Fruit fly (Drosophila melanogaster): ENCODE measurements around the gene CG46320.

The CG46320 gene

dm6 chr3L:5643733-5644132, 20.2 kb upstream of the CG46320 start:
- TF ChIP-seq Dll (optimal IDR thresholded peaks at IDR 0.05) (no peak), usp (GFP tag; optimal IDR thresholded peaks at IDR 0.05) (no peak), psq (optimal IDR thresholded peaks at IDR 0.05) (no peak), pan (optimal IDR thresholded peaks at IDR 0.05) (no peak), EcR (GFP tag; optimal IDR thresholded peaks at IDR 0.05) (no peak), CG8478 (optimal IDR thresholded peaks at IDR 0.05) (no peak)

DNA sequence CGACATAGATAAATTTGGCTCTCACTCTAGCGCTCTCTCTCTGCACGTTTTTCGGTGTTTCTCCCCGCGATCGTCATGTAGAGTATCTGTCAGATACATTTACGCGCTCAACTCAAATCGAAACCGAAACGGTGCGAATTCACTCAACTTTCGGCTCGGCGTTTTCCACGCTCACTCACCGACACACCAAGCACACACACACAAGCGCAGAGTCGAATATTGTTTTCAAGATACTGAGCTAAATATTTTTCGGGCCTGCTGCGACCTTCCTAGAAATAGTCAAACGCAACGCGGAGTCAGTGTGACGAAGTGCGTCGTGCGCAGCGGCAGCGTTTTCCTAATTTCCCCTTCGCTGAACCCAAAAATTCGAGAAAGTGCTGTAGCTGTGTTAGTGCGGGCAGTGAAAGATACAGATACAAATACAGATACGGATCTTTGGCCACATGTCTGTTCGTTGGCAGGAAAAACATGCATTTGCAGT, 9.5 kb upstream of the CG46320 start, which contains the start of gene lin-28:
TSS of gene lin-28 (plus strand) at position 279 of the 481 bp plus-strand sequence.
- TF ChIP-seq EcR (GFP tag; optimal IDR thresholded peaks at IDR 0.05) (no peak), usp (GFP tag; optimal IDR thresholded peaks at IDR 0.05) (no peak), pan (optimal IDR thresholded peaks at IDR 0.05) (no peak), Dll (optimal IDR thresholded peaks at IDR 0.05) (no peak), CG8478 (optimal IDR thresholded peaks at IDR 0.05) (no peak), psq (optimal IDR thresholded peaks at IDR 0.05) (no peak)

- no peak for TF ChIP-seq EcR (GFP tag; optimal IDR thresholded peaks at IDR 0.05)
- no peak for TF ChIP-seq Dll (optimal IDR thresholded peaks at IDR 0.05)
- TF ChIP-seq CG8478 (optimal IDR thresholded peaks at IDR 0.05) = no peak
- no peak for TF ChIP-seq pan (optimal IDR thresholded peaks at IDR 0.05)
These were observed 8.8 kb upstream of the CG46320 start for dm6 chr3L:5654955-5655750.

DNA sequence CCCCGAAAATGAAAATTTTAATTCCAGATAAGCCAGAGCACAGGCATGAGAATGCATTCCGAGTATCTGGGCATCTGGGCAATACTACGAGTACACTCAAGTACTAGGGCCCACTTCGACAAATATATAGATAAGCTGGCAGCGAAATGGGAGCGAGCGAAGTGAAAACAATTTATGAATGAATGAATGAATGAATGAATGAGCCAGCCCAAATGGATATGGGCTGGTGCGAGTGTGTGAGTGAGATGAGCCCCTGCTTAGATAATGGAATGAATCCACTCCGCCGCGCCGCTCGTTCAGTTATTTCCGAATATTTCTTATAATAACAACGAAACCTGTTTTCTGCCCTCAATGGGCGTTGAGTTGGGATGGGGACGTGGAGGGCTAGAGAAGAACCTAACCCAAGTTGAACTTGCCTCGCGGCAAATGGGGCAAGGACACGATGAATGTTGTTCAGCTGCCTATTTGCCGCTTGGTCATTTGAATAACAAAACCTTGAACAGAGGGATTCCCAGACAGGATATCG, 8.1 kb upstream of the CG46320 start:
- no peak for TF ChIP-seq pan (optimal IDR thresholded peaks at IDR 0.05)
- TF ChIP-seq psq (optimal IDR thresholded peaks at IDR 0.05) = no peak
- TF ChIP-seq EcR (GFP tag; optimal IDR thresholded peaks at IDR 0.05) = no peak
- TF ChIP-seq usp (GFP tag; optimal IDR thresholded peaks at IDR 0.05) = no peak
- TF ChIP-seq CG8478 (optimal IDR thresholded peaks at IDR 0.05) = no peak
- TF ChIP-seq Dll (optimal IDR thresholded peaks at IDR 0.05) = no peak

- no peak for TF ChIP-seq EcR (GFP tag; optimal IDR thresholded peaks at IDR 0.05)
- TF ChIP-seq CG8478 (optimal IDR thresholded peaks at IDR 0.05) = no peak
- no peak for TF ChIP-seq usp (GFP tag; optimal IDR thresholded peaks at IDR 0.05)
- TF ChIP-seq Dll (optimal IDR thresholded peaks at IDR 0.05) = no peak
- no peak for TF ChIP-seq psq (optimal IDR thresholded peaks at IDR 0.05)
- TF ChIP-seq pan (optimal IDR thresholded peaks at IDR 0.05) = no peak
These were observed 6.5 kb upstream of the CG46320 start, which contains the start of gene sif for dm6 chr3L:5657221-5657963. TSS of gene sif (plus strand) at chr3L:5657913.

DNA sequence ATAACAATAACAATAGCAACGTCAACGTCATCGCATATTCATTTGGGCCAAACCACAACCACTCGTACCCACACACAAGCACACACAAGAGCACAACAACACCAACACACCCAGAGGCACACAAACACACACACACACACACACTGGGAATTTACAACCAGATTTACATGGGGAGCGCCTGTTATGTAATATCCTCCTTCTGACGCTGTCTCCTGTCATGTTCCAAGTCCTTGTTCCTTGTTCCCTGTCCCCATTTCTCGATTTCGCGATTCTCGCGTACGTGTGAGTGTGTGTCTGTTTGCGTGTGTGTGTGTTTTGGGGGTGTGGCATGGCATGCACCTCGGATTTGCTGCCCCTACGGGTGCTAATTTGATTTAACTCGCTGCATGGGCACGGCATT, 5.6 kb upstream of the CG46320 start:
- TF ChIP-seq CG8478 (optimal IDR thresholded peaks at IDR 0.05) = no peak
- TF ChIP-seq psq (optimal IDR thresholded peaks at IDR 0.05) = no peak
- TF ChIP-seq usp (GFP tag; optimal IDR thresholded peaks at IDR 0.05) = no peak
- no peak for TF ChIP-seq pan (optimal IDR thresholded peaks at IDR 0.05)
- TF ChIP-seq Dll (optimal IDR thresholded peaks at IDR 0.05) = no peak
- no peak for TF ChIP-seq EcR (GFP tag; optimal IDR thresholded peaks at IDR 0.05)

- TF ChIP-seq usp (GFP tag; optimal IDR thresholded peaks at IDR 0.05) = no peak
- no peak for TF ChIP-seq Dll (optimal IDR thresholded peaks at IDR 0.05)
- TF ChIP-seq EcR (GFP tag; optimal IDR thresholded peaks at IDR 0.05) = no peak
- no peak for TF ChIP-seq psq (optimal IDR thresholded peaks at IDR 0.05)
- no peak for TF ChIP-seq pan (optimal IDR thresholded peaks at IDR 0.05)
- no peak for TF ChIP-seq CG8478 (optimal IDR thresholded peaks at IDR 0.05)
These were observed 1.9 kb upstream of the CG46320 start, which contains the start of gene Sse for dm6 chr3L:5662071-5662470. TSS of gene Sse (minus strand) at chr3L:5662247.

- TF ChIP-seq CG8478 (optimal IDR thresholded peaks at IDR 0.05) (no peak), usp (GFP tag; optimal IDR thresholded peaks at IDR 0.05) (no peak), pan (optimal IDR thresholded peaks at IDR 0.05) (no peak), EcR (GFP tag; optimal IDR thresholded peaks at IDR 0.05) (no peak), Dll (optimal IDR thresholded peaks at IDR 0.05) (no peak)
These were observed 671 bp upstream of the CG46320 start for dm6 chr3L:5663250-5663649.

- no peak for TF ChIP-seq psq (optimal IDR thresholded peaks at IDR 0.05)
- TF ChIP-seq EcR (GFP tag; optimal IDR thresholded peaks at IDR 0.05) = no peak
- no peak for TF ChIP-seq usp (GFP tag; optimal IDR thresholded peaks at IDR 0.05)
- TF ChIP-seq CG8478 (optimal IDR thresholded peaks at IDR 0.05) = no peak
- no peak for TF ChIP-seq Dll (optimal IDR thresholded peaks at IDR 0.05)
These were observed 725 bp downstream of the CG46320 start for dm6 chr3L:5664719-5664973.

DNA sequence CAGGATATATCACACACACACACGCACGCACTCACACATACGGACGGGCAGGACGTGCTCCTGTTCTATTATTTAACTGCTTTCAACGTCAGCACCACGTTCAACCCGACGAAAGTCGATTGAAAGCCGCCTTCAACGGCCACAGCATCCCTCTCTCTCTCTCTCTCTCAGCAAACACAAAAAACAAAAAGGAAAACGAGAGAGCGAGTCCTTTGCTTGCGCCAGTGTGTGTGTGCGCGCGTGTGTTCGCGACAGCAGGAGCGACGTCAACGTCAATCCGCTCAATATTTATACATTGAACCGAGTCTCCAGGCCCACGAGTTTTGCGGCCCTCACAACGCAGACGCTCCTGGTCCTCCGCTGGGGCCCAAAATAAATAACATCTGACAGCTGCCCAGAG, 1.5 kb downstream of the CG46320 start:
- TF ChIP-seq usp (GFP tag; optimal IDR thresholded peaks at IDR 0.05) = no peak
- no peak for TF ChIP-seq EcR (GFP tag; optimal IDR thresholded peaks at IDR 0.05)
- no peak for TF ChIP-seq pan (optimal IDR thresholded peaks at IDR 0.05)
- TF ChIP-seq Dll (optimal IDR thresholded peaks at IDR 0.05) = no peak
- TF ChIP-seq psq (optimal IDR thresholded peaks at IDR 0.05) = no peak
- TF ChIP-seq CG8478 (optimal IDR thresholded peaks at IDR 0.05) = no peak

dm6 chr3L:5666787-5667186, 2.9 kb downstream of the CG46320 start:
- TF ChIP-seq psq (optimal IDR thresholded peaks at IDR 0.05) (no peak), CG8478 (optimal IDR thresholded peaks at IDR 0.05) (no peak), usp (GFP tag; optimal IDR thresholded peaks at IDR 0.05) (no peak), Dll (optimal IDR thresholded peaks at IDR 0.05) (no peak), EcR (GFP tag; optimal IDR thresholded peaks at IDR 0.05) (no peak), pan (optimal IDR thresholded peaks at IDR 0.05) (no peak)
